Worm (Caenorhabditis elegans): ENCODE results near the gene F53F4.16.

F53F4.16 gene

ce11 chrV:13657841-13658338 is 36.3 kb upstream of the F53F4.16 start:
- TF ChIP-seq B0336.3 (GFP tag; IDR thresholded peaks at IDR 0.05) = no peak
- no peak for TF ChIP-seq F52B5.7 (tag; optimal IDR thresholded peaks at IDR 0.05)
- TF ChIP-seq unc-62 (GFP tag; optimal IDR thresholded peaks at IDR 0.05) = peak; percentile 59
- TF ChIP-seq B0261.1 (tag; optimal IDR thresholded peaks at IDR 0.05) = no peak
- no peak for TF ChIP-seq madf-10 (tag; optimal IDR thresholded peaks at IDR 0.05)
- TF ChIP-seq lin-35 (GFP tag; optimal IDR thresholded peaks at IDR 0.05) = peak in 1 of 3 experiments; percentile 9
- TF ChIP-seq B0019.2 (GFP tag; conservative IDR thresholded peaks at IDR 0.05) = 0 out of 2 replicates have a peak, but pooled peaks have one; percentile 12
- TF ChIP-seq let-607 (tag; optimal IDR thresholded peaks at IDR 0.05) = no peak
- no peak for TF ChIP-seq T26A5.8 (tag; optimal IDR thresholded peaks at IDR 0.05)
- TF ChIP-seq ztf-26 (tag; optimal IDR thresholded peaks at IDR 0.05) = no peak
- TF ChIP-seq gei-17 (GFP tag; optimal IDR thresholded peaks at IDR 0.05) = no peak
- TF ChIP-seq snpc-1.1 (tag; optimal IDR thresholded peaks at IDR 0.05; ENCODE audit: insufficient read depth) = no peak
- TF ChIP-seq pbrm-1 (GFP tag; IDR thresholded peaks at IDR 0.05) = no peak
- TF ChIP-seq attf-5 (GFP tag; optimal IDR thresholded peaks at IDR 0.05) = no peak
- TF ChIP-seq somi-1 (GFP tag; optimal IDR thresholded peaks at IDR 0.05) = no peak
- no peak for TF ChIP-seq Y67H2A.10 (GFP tag; conservative IDR thresholded peaks at IDR 0.05)
- no peak for TF ChIP-seq chd-7 (tag; optimal IDR thresholded peaks at IDR 0.05)
- TF ChIP-seq F37B4.10 (GFP tag; IDR thresholded peaks at IDR 0.05) = no peak
- no peak for TF ChIP-seq snpc-4 (GFP tag; optimal IDR thresholded peaks at IDR 0.05)
- no peak for TF ChIP-seq snpc-4 (tag; optimal IDR thresholded peaks at IDR 0.05)
- no peak for TF ChIP-seq aptf-2 (GFP tag; conservative IDR thresholded peaks at IDR 0.05)
- 0 out of 2 replicates have a peak, but pooled peaks have one; percentile 50 for TF ChIP-seq madf-3 (GFP tag; IDR thresholded peaks at IDR 0.05)
- 0 out of 2 replicates have a peak, but pooled peaks have one; percentile 12 for TF ChIP-seq madf-6 (GFP tag; IDR thresholded peaks at IDR 0.05)
- TF ChIP-seq zfh-2 (GFP tag; conservative IDR thresholded peaks at IDR 0.05) = no peak
- no peak for TF ChIP-seq K12H6.12 (tag; optimal IDR thresholded peaks at IDR 0.05)

ce11 chrV:13657291-13657690 is 35.7 kb upstream of the F53F4.16 start:
- TF ChIP-seq tbp1 (GFP tag; optimal IDR thresholded peaks at IDR 0.05) (peak; percentile 49), Y95B8A.8 (GFP tag; IDR thresholded peaks at IDR 0.05) (0 out of 2 replicates have a peak, but pooled peaks have one; percentile 21), him-1 (tag; optimal IDR thresholded peaks at IDR 0.05) (no peak), rec-8 (tag; optimal IDR thresholded peaks at IDR 0.05) (no peak), F52B5.7 (tag; optimal IDR thresholded peaks at IDR 0.05) (no peak), ztf-3 (GFP tag; optimal IDR thresholded peaks at IDR 0.05) (no peak), lsl-1 (GFP tag; optimal IDR thresholded peaks at IDR 0.05) (no peak), lag-1 (GFP tag; IDR thresholded peaks at IDR 0.05) (peak; percentile 70; the same call in 1 of the 2 replicates), hmg-20 (GFP tag; IDR thresholded peaks at IDR 0.05) (no peak), B0336.3 (GFP tag; IDR thresholded peaks at IDR 0.05) (peak; percentile 29; the same call in 1 of the 2 replicates), cebp-1 (GFP tag; IDR thresholded peaks at IDR 0.05) (peak; percentile 8; the same call in 1 of the 2 replicates), cebp-1 (tag; optimal IDR thresholded peaks at IDR 0.05) (peak; percentile 71), madf-6 (GFP tag; IDR thresholded peaks at IDR 0.05) (0 out of 2 replicates have a peak, but pooled peaks have one; percentile 16), aptf-3 (GFP tag; IDR thresholded peaks at IDR 0.05) (no peak), dpff-1 (tag; optimal IDR thresholded peaks at IDR 0.05) (no peak), efl-1 (GFP tag; optimal IDR thresholded peaks at IDR 0.05) (no peak), tlf-1 (GFP tag; optimal IDR thresholded peaks at IDR 0.05) (peak; percentile 64), hsf-1 (GFP tag; IDR thresholded peaks at IDR 0.05) (0 out of 2 replicates have a peak, but pooled peaks have one; percentile 4), ztf-26 (tag; optimal IDR thresholded peaks at IDR 0.05) (peak; percentile 62), somi-1 (GFP tag; optimal IDR thresholded peaks at IDR 0.05) (peak; percentile 91), hlh-12 (tag; optimal IDR thresholded peaks at IDR 0.05) (no peak), chd-7 (tag; optimal IDR thresholded peaks at IDR 0.05) (peak; percentile 77), lin-26 (GFP tag; IDR thresholded peaks at IDR 0.05) (peak; percentile 40), mcd-1 (GFP tag; IDR thresholded peaks at IDR 0.05) (peak; percentile 15; the same call in 1 of the 2 replicates), ztf-22 (GFP tag; optimal IDR thresholded peaks at IDR 0.05) (peak; percentile 44), mxl-1 (tag; optimal IDR thresholded peaks at IDR 0.05) (no peak), lin-40 (tag; optimal IDR thresholded peaks at IDR 0.05) (peak; percentile 44), pha-4 (tag; optimal IDR thresholded peaks at IDR 0.05) (peak; percentile 70), unc-62 (GFP tag; optimal IDR thresholded peaks at IDR 0.05) (peak; percentile 58)

All from whole organism, young adult.